Fruit fly (Drosophila melanogaster) whole organism, embryonic: Measurements from ENCODE around the gene Adgf-D.
A peak's percentile ranks its signal among the peaks of the same experiment; 100 is the strongest.

Experiments
- ATbp ChIP-seq: fragments of 200-800 bp; sonication (Bioruptor generic); optimal IDR thresholded peaks from 2 replicates; lab custom pipeline; 2017; ENCODE audit warnings: missing biosample characterization, mild to moderate bottlenecking, missing genetic modification characterization, missing genetic modification reagents
- Bgb ChIP-seq: fragments of 200-800 bp; sonication (Bioruptor generic); IDR thresholded peaks from 2 replicates; pipeline ENCODE4 v1.3.6; 2022; ENCODE audit warnings: missing biosample characterization, missing genetic modification characterization; ENCODE audit not compliant: partially characterized antibody
- CG10267 ChIP-seq: fragments of 200-800 bp; sonication (Bioruptor generic); optimal IDR thresholded peaks from 2 replicates; lab custom pipeline; 2018; ENCODE audit warnings: missing biosample characterization, mild to moderate bottlenecking, missing genetic modification characterization, moderate library complexity
- CG10274 ChIP-seq: fragments of 200-800 bp; sonication (Bioruptor generic); optimal IDR thresholded peaks from 3 replicates; lab custom pipeline; 2017; ENCODE audit warnings: missing biosample characterization, mild to moderate bottlenecking, missing genetic modification characterization
- CG10366 ChIP-seq: fragments of 200-800 bp; sonication (Bioruptor generic); IDR thresholded peaks from 2 replicates; pipeline ENCODE4 v1.3.6; 2022; ENCODE audit warnings: missing biosample characterization, missing genetic modification characterization
- CG11504 ChIP-seq: fragments of 200-800 bp; sonication (Bioruptor generic); optimal IDR thresholded peaks from 3 replicates; lab custom pipeline; 2019; ENCODE audit warnings: missing biosample characterization, mild to moderate bottlenecking, missing genetic modification characterization, moderate library complexity
- CG16815 ChIP-seq: fragments of 200-800 bp; sonication (Bioruptor generic); optimal IDR thresholded peaks from 3 replicates; lab custom pipeline; 2017; ENCODE audit warnings: missing biosample characterization, mild to moderate bottlenecking, missing genetic modification characterization
- CG17186 ChIP-seq: fragments of 200-800 bp; sonication (Bioruptor generic); optimal IDR thresholded peaks from 3 replicates; lab custom pipeline; 2017; ENCODE audit warnings: missing biosample characterization, missing genetic modification reagents, missing genetic modification characterization
- CG17612 ChIP-seq: fragments of 200-800 bp; sonication (Bioruptor generic); IDR thresholded peaks from 2 replicates; pipeline ENCODE4 v1.3.6; 2022; ENCODE audit warnings: missing biosample characterization, missing genetic modification characterization
- CG2875 ChIP-seq: fragments of 200-800 bp; sonication (Bioruptor generic); optimal IDR thresholded peaks from 2 replicates; lab custom pipeline; 2017; ENCODE audit warnings: missing biosample characterization, mild to moderate bottlenecking, missing genetic modification characterization, missing genetic modification reagents
- CG32767 ChIP-seq: fragments of 200-800 bp; sonication (Bioruptor generic); IDR thresholded peaks from 2 replicates; pipeline ENCODE4 v1.3.6; 2022; ENCODE audit warnings: missing biosample characterization, missing genetic modification characterization
- CG43689 ChIP-seq: fragments of 200-800 bp; sonication (Bioruptor generic); IDR thresholded peaks from 2 replicates; pipeline ENCODE4 v1.3.6; 2022; ENCODE audit warnings: missing biosample characterization, missing genetic modification characterization
- CG6654 ChIP-seq: fragments of 200-800 bp; sonication (Bioruptor generic); optimal IDR thresholded peaks from 2 replicates; lab custom pipeline; 2017; ENCODE audit warnings: missing biosample characterization, mild to moderate bottlenecking, missing genetic modification characterization
- CG6689 ChIP-seq: fragments of 200-800 bp; sonication (Bioruptor generic); IDR thresholded peaks from 2 replicates; pipeline ENCODE4 v1.3.6; 2022; ENCODE audit warnings: missing biosample characterization, missing genetic modification characterization
- CG8359 ChIP-seq: fragments of 200-800 bp; sonication (Bioruptor generic); optimal IDR thresholded peaks from 2 replicates; lab custom pipeline; 2017; ENCODE audit warnings: missing biosample characterization, mild to moderate bottlenecking, missing genetic modification characterization, borderline replicate concordance
- CG9609 ChIP-seq: fragments of 200-800 bp; sonication (Bioruptor generic); optimal IDR thresholded peaks from 3 replicates; lab custom pipeline; 2016; ENCODE audit warnings: missing biosample characterization, missing genetic modification characterization
- Doc2 ChIP-seq: fragments of 200-800 bp; sonication (Bioruptor generic); IDR thresholded peaks from 2 replicates; pipeline ENCODE4 v1.3.6; 2022; ENCODE audit warnings: missing biosample characterization, missing genetic modification characterization
- Eip74EF ChIP-seq, 2 experiments: fragments of 200-800 bp in 1 of 2; fragments of >200 bp in 1 of 2; sonication (Bioruptor generic) in 1 of 2; optimal IDR thresholded peaks; 2 replicates each; lab custom pipeline; 2017 to 2019; ENCODE audit warnings: missing biosample characterization in 2 of 2, missing genetic modification characterization in 2 of 2, mild to moderate bottlenecking in 1 of 2, moderate library complexity in 1 of 2
- Elba2 ChIP-seq: fragments of 200-800 bp; sonication (Bioruptor generic); optimal IDR thresholded peaks from 3 replicates; lab custom pipeline; 2016; ENCODE audit warnings: missing biosample characterization, missing genetic modification characterization
- HHEX ChIP-seq: fragments of 200-800 bp; sonication (Bioruptor generic); optimal IDR thresholded peaks from 3 replicates; lab custom pipeline; 2017; ENCODE audit warnings: missing biosample characterization, mild to moderate bottlenecking, missing genetic modification characterization, missing genetic modification reagents
- Hr78 ChIP-seq, 2 experiments: fragments of 200-800 bp in 1 of 2; fragments of >200 bp in 1 of 2; sonication (Bioruptor generic) in 1 of 2; optimal IDR thresholded peaks; 2 replicates each; lab custom pipeline; 2017 to 2019; ENCODE audit warnings: missing biosample characterization in 2 of 2, missing genetic modification characterization in 2 of 2, mild to moderate bottlenecking in 1 of 2, moderate library complexity in 1 of 2
- Jarid2 ChIP-seq: fragments of 200-800 bp; sonication (Bioruptor generic); optimal IDR thresholded peaks from 3 replicates; lab custom pipeline; 2017; ENCODE audit warnings: mild to moderate bottlenecking, missing biosample characterization, missing genetic modification reagents, missing genetic modification characterization
- Mad ChIP-seq: fragments of 200-800 bp; sonication (Bioruptor generic); optimal IDR thresholded peaks from 2 replicates; lab custom pipeline; 2016; ENCODE audit warnings: missing biosample characterization, missing genetic modification characterization
- Med ChIP-seq: fragments of 200-800 bp; sonication (Bioruptor generic); peaks from one replicate; lab custom pipeline; 2016; ENCODE audit warnings: missing biosample characterization, missing genetic modification characterization, mild to moderate bottlenecking, inconsistent platforms, moderate library complexity
- NC2β ChIP-seq: fragments of 200-800 bp; sonication (Bioruptor generic); optimal IDR thresholded peaks from 2 replicates; lab custom pipeline; 2016; ENCODE audit warnings: missing biosample characterization, missing genetic modification characterization
- Scr ChIP-seq: fragments of 200-800 bp; sonication (Bioruptor generic); IDR thresholded peaks from 2 replicates; pipeline ENCODE4 v1.3.6; 2022; ENCODE audit warnings: missing biosample characterization, missing genetic modification characterization; ENCODE audit not compliant: partially characterized antibody
- Trl ChIP-seq, 3 experiments: fragments of >200 bp in 2 of 3; fragments of 200-800 bp in 1 of 3; sonication (Bioruptor generic) in 1 of 3; optimal IDR thresholded peaks; 2 replicates in 1 of 3; 3 replicates in 2 of 3; lab custom pipeline; 2016 to 2017; ENCODE audit warnings: missing biosample characterization in 1 of 3, missing genetic modification characterization in 1 of 3
- ap ChIP-seq: fragments of 200-800 bp; sonication (Bioruptor generic); IDR thresholded peaks from 2 replicates; pipeline ENCODE4 v1.3.6; 2022; ENCODE audit warnings: missing biosample characterization, missing genetic modification characterization
- cad ChIP-seq: fragments of >200 bp; optimal IDR thresholded peaks from 2 replicates; lab custom pipeline; 2017; ENCODE audit warnings: missing biosample characterization, missing genetic modification characterization
- da ChIP-seq: fragments of 200-800 bp; sonication (Bioruptor generic); optimal IDR thresholded peaks from 2 replicates; lab custom pipeline; 2016; ENCODE audit warnings: missing biosample characterization, missing genetic modification characterization
- ftz-f1 ChIP-seq: fragments of 200-800 bp; sonication (Bioruptor generic); optimal IDR thresholded peaks from 2 replicates; lab custom pipeline; 2016; ENCODE audit warnings: missing biosample characterization, missing genetic modification characterization
- fu2 ChIP-seq: fragments of 200-800 bp; sonication (Bioruptor generic); optimal IDR thresholded peaks from 2 replicates; lab custom pipeline; 2016; ENCODE audit warnings: missing biosample characterization, missing genetic modification characterization
- gsb ChIP-seq: fragments of 200-800 bp; sonication (Bioruptor generic); IDR thresholded peaks from 2 replicates; pipeline ENCODE4 v1.3.6; 2022; ENCODE audit warnings: missing biosample characterization, missing genetic modification characterization
- gt ChIP-seq: fragments of 200-800 bp; sonication (Bioruptor generic); IDR thresholded peaks from 2 replicates; pipeline ENCODE4 v1.3.6; 2022; ENCODE audit warnings: missing biosample characterization, missing genetic modification characterization
- jing ChIP-seq: fragments of 200-800 bp; sonication (Bioruptor generic); optimal IDR thresholded peaks from 2 replicates; lab custom pipeline; 2018; ENCODE audit warnings: missing biosample characterization, mild to moderate bottlenecking, missing genetic modification characterization
- ken ChIP-seq: fragments of 200-800 bp; sonication (Bioruptor generic); IDR thresholded peaks from 3 replicates; pipeline ENCODE4 v1.3.6; 2022; ENCODE audit warnings: missing biosample characterization, missing genetic modification characterization
- knrl ChIP-seq: fragments of 200-800 bp; sonication (Bioruptor generic); IDR thresholded peaks from 3 replicates; pipeline ENCODE4 v1.3.6; 2022; ENCODE audit warnings: missing biosample characterization, missing genetic modification characterization; ENCODE audit not compliant: partially characterized antibody
- luna ChIP-seq: fragments of 200-800 bp; sonication (Bioruptor generic); optimal IDR thresholded peaks from 2 replicates; lab custom pipeline; 2016; ENCODE audit warnings: missing biosample characterization, missing genetic modification characterization
- mirr ChIP-seq: fragments of 200-800 bp; sonication (Bioruptor generic); optimal IDR thresholded peaks from 3 replicates; lab custom pipeline; 2018; ENCODE audit warnings: missing biosample characterization, mild to moderate bottlenecking, missing genetic modification characterization
- oc ChIP-seq: fragments of 200-800 bp; sonication (Bioruptor generic); optimal IDR thresholded peaks from 2 replicates; lab custom pipeline; 2018; ENCODE audit warnings: missing biosample characterization, mild to moderate bottlenecking, missing genetic modification characterization, moderate library complexity
- pfk ChIP-seq: fragments of 200-800 bp; sonication (Bioruptor generic); optimal IDR thresholded peaks from 2 replicates; lab custom pipeline; 2018; ENCODE audit warnings: missing biosample characterization, mild to moderate bottlenecking, missing genetic modification characterization, moderate library complexity
- phol ChIP-seq: fragments of 200-800 bp; sonication (Bioruptor generic); optimal IDR thresholded peaks from 3 replicates; lab custom pipeline; 2018; ENCODE audit warnings: missing biosample characterization, mild to moderate bottlenecking, missing genetic modification characterization, moderate library complexity
- pros ChIP-seq: fragments of 200-800 bp; sonication (Bioruptor generic); optimal IDR thresholded peaks from 3 replicates; lab custom pipeline; 2019; ENCODE audit warnings: missing biosample characterization, mild to moderate bottlenecking, missing genetic modification characterization, moderate library complexity
- pzg ChIP-seq: fragments of 200-800 bp; sonication (Bioruptor generic); optimal IDR thresholded peaks from 3 replicates; lab custom pipeline; 2018; ENCODE audit warnings: missing biosample characterization, mild to moderate bottlenecking, missing genetic modification characterization, moderate library complexity
- slbo ChIP-seq: fragments of 200-800 bp; sonication (Bioruptor generic); IDR thresholded peaks from 2 replicates; pipeline ENCODE4 v1.3.6; 2022; ENCODE audit warnings: missing biosample characterization, missing genetic modification characterization
- twi ChIP-seq: fragments of 200-800 bp; optimal IDR thresholded peaks from 2 replicates; lab custom pipeline; 2019; ENCODE audit warnings: missing biosample characterization, mild to moderate bottlenecking, missing genetic modification characterization, moderate library complexity
- wdn ChIP-seq: fragments of 200-800 bp; sonication (Bioruptor generic); IDR thresholded peaks from 2 replicates; pipeline ENCODE4 v1.3.6; 2022; ENCODE audit warnings: missing biosample characterization, missing genetic modification characterization
- wek ChIP-seq: fragments of 200-800 bp; sonication (Bioruptor generic); optimal IDR thresholded peaks from 3 replicates; lab custom pipeline; 2018; ENCODE audit warnings: missing biosample characterization, mild to moderate bottlenecking, missing genetic modification characterization, moderate library complexity

Adgf-D gene

dm6 chr3R:13715012-13715673 is 9.9 kb upstream of the Adgf-D start, which contains the start of gene kmr (continued):
- no peak for TF ChIP-seq CG10274 (GFP tag; lab: Kevin White, UChicago)
- TF ChIP-seq CG17612 (GFP tag; lab: Robert Waterston, UW), result no peak
- no peak for TF ChIP-seq CG10366
- TF ChIP-seq ap (GFP tag; lab: Robert Waterston, UW), result no peak
- no peak for TF ChIP-seq phol (tag; lab: Kevin White, UChicago)
- TF ChIP-seq CG9609 (GFP tag; lab: Kevin White, UChicago), result no peak
- TF ChIP-seq CG11504 (tag; lab: Kevin White, UChicago), result peak; percentile 100
- no peak for TF ChIP-seq luna (GFP tag; lab: Kevin White, UChicago)
- TF ChIP-seq Med (GFP tag; lab: Kevin White, UChicago), result peak; percentile 78
- no peak for TF ChIP-seq CG16815 (GFP tag; lab: Kevin White, UChicago)
- TF ChIP-seq Hr78 (GFP tag; optimal IDR thresholded peaks at IDR 0.05; lab: Kevin White, UChicago), result no peak
- no peak for TF ChIP-seq ken
- no peak for TF ChIP-seq CG17186 (GFP tag; lab: Kevin White, UChicago)
- TF ChIP-seq Jarid2 (GFP tag; lab: Kevin White, UChicago), result peak; percentile 98
- peak; percentile 72 for TF ChIP-seq pros (GFP tag; lab: Kevin White, UChicago)
- no peak for TF ChIP-seq CG43689
- TF ChIP-seq da (GFP tag; lab: Kevin White, UChicago), result no peak
- no peak for TF ChIP-seq slbo
- peak; percentile 32 for TF ChIP-seq CG10267 (tag; lab: Kevin White, UChicago)
- 0 out of 2 replicates have a peak, but pooled peaks have one; percentile 38 for TF ChIP-seq gsb (GFP tag; lab: Robert Waterston, UW)
- TF ChIP-seq CG6689 (GFP tag; lab: Robert Waterston, UW), result no peak
- peak; percentile 73 for TF ChIP-seq wek (GFP tag; lab: Kevin White, UChicago)
- TF ChIP-seq wdn, result peak; percentile 32; the same call in 1 of the 2 replicates
- no peak for TF ChIP-seq CG6654 (GFP tag; lab: Kevin White, UChicago)
- TF ChIP-seq Doc2 (GFP tag; lab: Robert Waterston, UW), result no peak
- TF ChIP-seq Mad (GFP tag; lab: Kevin White, UChicago), result peak; percentile 29
- TF ChIP-seq Scr (GFP tag; lab: Robert Waterston, UW), result peak; percentile 9; the same call in 1 of the 2 replicates
- no peak for TF ChIP-seq pfk
- no peak; the same call in 2 of the 3 replicates for TF ChIP-seq knrl (GFP tag; lab: Robert Waterston, UW)
- peak; percentile 56; the same call in 1 of the 2 replicates for TF ChIP-seq Bgb (GFP tag; lab: Robert Waterston, UW)
- no peak for TF ChIP-seq pzg (GFP tag; lab: Kevin White, UChicago)
- TF ChIP-seq oc (tag; lab: Kevin White, UChicago), result peak; percentile 12
- peak in 1 of 2 experiments; percentile 36 for TF ChIP-seq Eip74EF (GFP tag; optimal IDR thresholded peaks at IDR 0.05; lab: Kevin White, UChicago)
- TF ChIP-seq NC2β (GFP tag; lab: Kevin White, UChicago), result peak; percentile 38
- TF ChIP-seq fu2 (GFP tag; lab: Kevin White, UChicago), result no peak
- peak; percentile 49 for TF ChIP-seq CG2875 (GFP tag; lab: Kevin White, UChicago)
- peak; percentile 87 for TF ChIP-seq cad (GFP tag; lab: Kevin White, UChicago)
- peak; percentile 29 for TF ChIP-seq ftz-f1
- TF ChIP-seq gt, result no peak
- no peak for TF ChIP-seq Elba2 (GFP tag; lab: Kevin White, UChicago)
- peak; percentile 62 for TF ChIP-seq HHEX
- TF ChIP-seq CG32767, result no peak
- TF ChIP-seq twi, result no peak
- peak; percentile 22 for TF ChIP-seq CG8359 (GFP tag; lab: Kevin White, UChicago)
- no peak for TF ChIP-seq Trl (optimal IDR thresholded peaks at IDR 0.05; lab: Kevin White, UChicago)
- peak; percentile 42 for TF ChIP-seq Trl (GFP tag; optimal IDR thresholded peaks at IDR 0.05; lab: Kevin White, UChicago)
- no peak for TF ChIP-seq jing (GFP tag; lab: Kevin White, UChicago)
- TF ChIP-seq ATbp (GFP tag; lab: Kevin White, UChicago), result peak; percentile 66
- TF ChIP-seq mirr (GFP tag; lab: Kevin White, UChicago), result peak; percentile 58
